Worm (Caenorhabditis elegans) whole organism, L4 larva: ENCODE measurements around the gene F12A10.6.

ENCODE experiments used
- F26F4.8 ChIP-seq: fragments of 200-800 bp; sonication (Bioruptor generic); conservative IDR thresholded peaks from 2 replicates; pipeline ENCODE4 v1.3.6; 2022; ENCODE audit warnings: missing genetic modification characterization, missing compliant biosample characterization
- F37D6.2 ChIP-seq: sonication (generic microtip); optimal IDR thresholded peaks from 2 replicates; lab custom pipeline; 2016; ENCODE audit warnings: mild to moderate bottlenecking, missing genetic modification characterization, missing compliant biosample characterization
- aha-1 ChIP-seq: fragments of 150-350 bp; peaks from one replicate; lab custom pipeline; 2014; ENCODE audit warnings: missing biosample characterization, missing genetic modification characterization
- cey-2 ChIP-seq: sonication (generic microtip); optimal IDR thresholded peaks from 3 replicates; lab custom pipeline; 2017; ENCODE audit warnings: missing genetic modification characterization, mild to moderate bottlenecking, missing compliant biosample characterization, antibody characterized with exemption, borderline replicate concordance; ENCODE audit not compliant: insufficient read depth
- daf-12 ChIP-seq: fragments of 150-350 bp; optimal IDR thresholded peaks from 2 replicates; lab custom pipeline; 2014; ENCODE audit warnings: missing biosample characterization, missing genetic modification reagents, missing genetic modification characterization
- dpl-1 ChIP-seq: fragments of 150-350 bp; optimal IDR thresholded peaks from 2 replicates; lab custom pipeline; 2014; ENCODE audit warnings: missing biosample characterization, missing genetic modification reagents, missing genetic modification characterization
- egl-43 ChIP-seq: fragments of 200-800 bp; sonication (Bioruptor generic); IDR thresholded peaks from 2 replicates; pipeline ENCODE4 v1.3.6; 2022; ENCODE audit warnings: missing genetic modification reagents, missing genetic modification characterization, missing compliant biosample characterization
- hlh-11 ChIP-seq: fragments of 200-800 bp; sonication (Bioruptor generic); optimal IDR thresholded peaks from 2 replicates; lab custom pipeline; 2018; ENCODE audit warnings: mild to moderate bottlenecking, missing genetic modification characterization, missing compliant biosample characterization
- jun-1 ChIP-seq: fragments of 150-350 bp; optimal IDR thresholded peaks from 2 replicates; lab custom pipeline; 2014; ENCODE audit warnings: missing biosample characterization, missing genetic modification reagents, missing genetic modification characterization
- madf-5 ChIP-seq, 2 experiments: fragments of 200-800 bp; sonication (Bioruptor generic); IDR thresholded peaks; 2 replicates each; pipeline ENCODE4 v1.3.6; 2022; ENCODE audit warnings: missing compliant biosample characterization in 2 of 2, missing genetic modification characterization in 2 of 2
- madf-9 ChIP-seq: fragments of 200-800 bp; sonication (Bioruptor generic); conservative IDR thresholded peaks from 2 replicates; pipeline ENCODE4 v1.3.6; 2022; ENCODE audit warnings: missing genetic modification reagents, missing genetic modification characterization, missing compliant biosample characterization
- mep-1 ChIP-seq: fragments of 150-350 bp; sonication (generic microtip); optimal IDR thresholded peaks from 3 replicates; lab custom pipeline; 2014; ENCODE audit warnings: missing biosample characterization, missing genetic modification characterization
- mxl-3 ChIP-seq: fragments of 200-800 bp; sonication (Bioruptor generic); optimal IDR thresholded peaks from 2 replicates; lab custom pipeline; 2018; ENCODE audit warnings: mild to moderate bottlenecking, missing genetic modification characterization, missing compliant biosample characterization
- nhr-25 ChIP-seq: sonication (generic microtip); optimal IDR thresholded peaks from 2 replicates; lab custom pipeline; 2017; ENCODE audit warnings: missing genetic modification characterization, mild to moderate bottlenecking, missing compliant biosample characterization, antibody characterized with exemption, moderate library complexity, borderline replicate concordance; ENCODE audit not compliant: insufficient read depth
- nhr-28 ChIP-seq: fragments of 150-350 bp; optimal IDR thresholded peaks from 2 replicates; lab custom pipeline; 2014; ENCODE audit warnings: missing biosample characterization, missing genetic modification characterization
- nhr-77 ChIP-seq: fragments of 150-350 bp; optimal IDR thresholded peaks from 2 replicates; lab custom pipeline; 2014; ENCODE audit warnings: missing biosample characterization, missing genetic modification characterization
- pha-4 ChIP-seq, 2 experiments: fragments of 150-350 bp in 1 of 2; fragments of 200-800 bp in 1 of 2; sonication (Bioruptor generic) in 1 of 2; IDR thresholded peaks in 1 of 2; optimal IDR thresholded peaks in 1 of 2; 2 replicates each; pipeline versions ENCODE4 v1.3.6 to Lab custom; 2014 to 2022; ENCODE audit warnings: missing genetic modification characterization in 2 of 2, missing genetic modification reagents in 2 of 2, missing biosample characterization in 1 of 2, missing compliant biosample characterization in 1 of 2
- pqm-1 ChIP-seq: sonication (generic microtip); optimal IDR thresholded peaks from 2 replicates; lab custom pipeline; 2017; ENCODE audit warnings: missing biosample characterization, missing genetic modification characterization
- sdz-12 ChIP-seq: fragments of 200-800 bp; sonication (Bioruptor generic); optimal IDR thresholded peaks from 2 replicates; lab custom pipeline; 2018; ENCODE audit warnings: mild to moderate bottlenecking, missing genetic modification characterization, missing compliant biosample characterization
- set-16 ChIP-seq: fragments of 200-800 bp; sonication (Bioruptor generic); IDR thresholded peaks from 2 replicates; pipeline ENCODE4 v1.3.6; 2022; ENCODE audit warnings: missing genetic modification reagents, missing genetic modification characterization, missing compliant biosample characterization
- snpc-4 ChIP-seq: fragments of 150-350 bp; optimal IDR thresholded peaks from 2 replicates; lab custom pipeline; 2014; ENCODE audit warnings: missing biosample characterization, missing genetic modification characterization
- tra-1 ChIP-seq: fragments of 200-800 bp; sonication (Bioruptor generic); IDR thresholded peaks from 2 replicates; pipeline ENCODE4 v1.3.6; 2022; ENCODE audit warnings: missing genetic modification reagents, missing genetic modification characterization, missing compliant biosample characterization
- unc-130 ChIP-seq: sonication (generic microtip); optimal IDR thresholded peaks from 2 replicates; lab custom pipeline; 2016; ENCODE audit warnings: missing genetic modification reagents, missing genetic modification characterization, missing compliant biosample characterization
- unc-39 ChIP-seq: sonication (generic microtip); optimal IDR thresholded peaks from 2 replicates; lab custom pipeline; 2017; ENCODE audit warnings: missing biosample characterization, missing genetic modification characterization
- unc-62 ChIP-seq, 3 experiments: fragments of 150-350 bp in 1 of 3; sonication (generic microtip); optimal IDR thresholded peaks in 2 of 3; peaks in 1 of 3; 1 replicate in 1 of 3; 2 replicates in 2 of 3; lab custom pipeline; 2014 to 2017; ENCODE audit warnings: missing biosample characterization in 3 of 3, missing genetic modification characterization in 3 of 3, missing genetic modification reagents in 3 of 3, missing genotype in 1 of 3
- zfp-2 ChIP-seq: sonication (generic microtip); optimal IDR thresholded peaks from 2 replicates; lab custom pipeline; 2016; ENCODE audit warnings: mild to moderate bottlenecking, missing genetic modification characterization, missing compliant biosample characterization
- ztf-11 ChIP-seq: fragments of 150-350 bp; optimal IDR thresholded peaks from 2 replicates; lab custom pipeline; 2014; ENCODE audit warnings: missing biosample characterization, missing genetic modification characterization
- ztf-7 ChIP-seq: fragments of 150-350 bp; optimal IDR thresholded peaks from 2 replicates; lab custom pipeline; 2014; ENCODE audit warnings: missing biosample characterization, missing genetic modification characterization

The F12A10.6 gene

ce11 chrII:5460911-5461310 is 33.4 kb downstream of the F12A10.6 start (continued):
- TF ChIP-seq madf-5 (GFP tag; IDR thresholded peaks at IDR 0.05; lab: Robert Waterston, UW) (no peak), F37D6.2 (tag; lab: Kevin White, UChicago) (no peak), nhr-25 (tag; lab: Kevin White, UChicago) (no peak)
- TF ChIP-seq, all 104 proteins: peak for 11

- TF ChIP-seq nhr-28 (peak; percentile 55), nhr-77 (tag; lab: Kevin White, UChicago) (no peak), hlh-11 (tag; lab: Kevin White, UChicago) (peak; percentile 33)
Observed at ce11 chrII:5459534-5459933, 34.8 kb downstream of the F12A10.6 start.

ce11 chrII:5458683-5459410 is 35.5 kb downstream of the F12A10.6 start:
- TF ChIP-seq ztf-11 (no peak), mxl-3 (GFP tag; lab: Kevin White, UChicago) (peak; percentile 25), F26F4.8 (GFP tag; lab: Robert Waterston, UW) (no peak), nhr-28 (peak; percentile 27)

- no peak for TF ChIP-seq zfp-2 (tag; lab: Kevin White, UChicago)
- TF ChIP-seq dpl-1 (GFP tag; lab: Kevin White, UChicago): no peak
- TF ChIP-seq unc-62 (GFP tag; optimal IDR thresholded peaks at IDR 0.05 in 1 of 2; lab: Kevin White, UChicago): peak in 1 of 2 experiments; percentile 91
- TF ChIP-seq unc-62 (tag; optimal IDR thresholded peaks at IDR 0.05; lab: Kevin White, UChicago): no peak
- TF ChIP-seq unc-130 (GFP tag; lab: Kevin White, UChicago): peak; percentile 18
- TF ChIP-seq ztf-7 (tag; lab: Kevin White, UChicago): no peak
- TF ChIP-seq jun-1 (tag; lab: Kevin White, UChicago): no peak
Observed at ce11 chrII:5455650-5456355, 38.5 kb downstream of the F12A10.6 start, which contains the start of gene daz-1. daz-1 (plus strand) TSS chrII:5456305.

ce11 chrII:5453547-5453946 is 40.8 kb downstream of the F12A10.6 start, which contains the start of gene dhs-5:
dhs-5 (plus strand) TSS chrII:5453847.
- TF ChIP-seq unc-39 (tag; lab: Kevin White, UChicago) (no peak), pha-4 (GFP tag; IDR thresholded peaks at IDR 0.05; lab: Robert Waterston, UW) (no peak), pha-4 (tag; optimal IDR thresholded peaks at IDR 0.05; lab: Kevin White, UChicago) (no peak), pqm-1 (no peak), daf-12 (tag; lab: Kevin White, UChicago) (no peak), cey-2 (tag; lab: Kevin White, UChicago) (no peak), snpc-4 (no peak), madf-5 (GFP tag; IDR thresholded peaks at IDR 0.05; lab: Robert Waterston, UW) (no peak), tra-1 (GFP tag; lab: Robert Waterston, UW) (no peak), aha-1 (tag; lab: Kevin White, UChicago) (no peak), mep-1 (no peak), sdz-12 (no peak), unc-130 (GFP tag; lab: Kevin White, UChicago) (no peak), madf-9 (GFP tag; lab: Robert Waterston, UW) (no peak), egl-43 (GFP tag; lab: Robert Waterston, UW) (no peak)

ce11 chrII:5451278-5451677 is 43.0 kb downstream of the F12A10.6 start:
- TF ChIP-seq aha-1 (tag; lab: Kevin White, UChicago) (peak; percentile 82), set-16 (no peak), zfp-2 (tag; lab: Kevin White, UChicago) (no peak)
